Worm (Caenorhabditis elegans) whole organism, L3 larva: Measurements from ENCODE around the gene thoc-5.

Experiments used
- ama-1 ChIP-seq: fragments of 150-350 bp; optimal IDR thresholded peaks from 2 replicates; lab custom pipeline; 2018
- hmg-11 ChIP-seq: sonication (generic microtip); optimal IDR thresholded peaks from 2 replicates; lab custom pipeline; 2016; ENCODE audit warnings: missing genetic modification characterization, missing compliant biosample characterization
- nhr-28 ChIP-seq: fragments of 150-350 bp; optimal IDR thresholded peaks from 2 replicates; lab custom pipeline; 2014; ENCODE audit warnings: missing biosample characterization, missing genetic modification characterization
- snpc-4 ChIP-seq: fragments of 150-350 bp; optimal IDR thresholded peaks from 2 replicates; lab custom pipeline; 2014; ENCODE audit warnings: missing biosample characterization, missing genetic modification characterization
- unc-39 ChIP-seq: sonication (generic microtip); optimal IDR thresholded peaks from 4 replicates; lab custom pipeline; 2017; ENCODE audit warnings: missing biosample characterization, missing genetic modification characterization
- unc-62 ChIP-seq: fragments of 150-350 bp; sonication (generic microtip); optimal IDR thresholded peaks from 4 replicates; lab custom pipeline; 2014; ENCODE audit warnings: missing biosample characterization, missing genetic modification reagents, missing genetic modification characterization

ce11 chrIII:5334517-5335049 is 14.6 kb downstream of the thoc-5 start:
- TF ChIP-seq nhr-28 (tag; lab: Kevin White, UChicago) (no peak), hmg-11 (tag; lab: Kevin White, UChicago) (no peak), unc-62 (GFP tag; lab: Kevin White, UChicago) (no peak), snpc-4 (tag; lab: Kevin White, UChicago) (no peak), ama-1 (no peak), unc-39 (tag; lab: Kevin White, UChicago) (no peak)
